Worm (Caenorhabditis elegans) whole organism, mixed stage, embryonic: ENCODE measurements around the gene set-15.

Experiments used
- M03D4.4 ChIP-seq: sonication (generic microtip); optimal IDR thresholded peaks from 2 replicates; lab custom pipeline; 2017; ENCODE audit warnings: mild to moderate bottlenecking, missing genetic modification characterization, missing compliant biosample characterization
- bed-3 ChIP-seq: fragments of 200-800 bp; sonication (Bioruptor generic); optimal IDR thresholded peaks from 3 replicates; lab custom pipeline; 2018; ENCODE audit warnings: mild to moderate bottlenecking, missing genetic modification characterization, moderate library complexity, missing compliant biosample characterization
- blmp-1 ChIP-seq: fragments of 150-350 bp; optimal IDR thresholded peaks from 2 replicates; lab custom pipeline; 2014; ENCODE audit warnings: missing biosample characterization, missing genetic modification characterization
- ceh-39 ChIP-seq: fragments of 150-350 bp; optimal IDR thresholded peaks from 2 replicates; lab custom pipeline; 2014; ENCODE audit warnings: missing biosample characterization, missing genetic modification characterization
- ceh-43 ChIP-seq: fragments of 200-800 bp; sonication (Bioruptor generic); optimal IDR thresholded peaks from 2 replicates; lab custom pipeline; 2018; ENCODE audit warnings: mild to moderate bottlenecking, missing genetic modification characterization, moderate library complexity, missing compliant biosample characterization
- ceh-83 ChIP-seq: fragments of 200-800 bp; sonication (Bioruptor generic); optimal IDR thresholded peaks from 2 replicates; lab custom pipeline; 2018; ENCODE audit warnings: mild to moderate bottlenecking, missing genetic modification characterization, missing compliant biosample characterization
- ces-1 ChIP-seq: fragments of 150-350 bp; optimal IDR thresholded peaks from 2 replicates; lab custom pipeline; 2014; ENCODE audit warnings: missing biosample characterization, missing genetic modification reagents, missing genetic modification characterization
- cnd-1 ChIP-seq: fragments of 200-800 bp; sonication (Bioruptor generic); optimal IDR thresholded peaks from 2 replicates; lab custom pipeline; 2018; ENCODE audit warnings: mild to moderate bottlenecking, missing genetic modification characterization, missing compliant biosample characterization
- drap-1 ChIP-seq: fragments of 200-800 bp; sonication (Bioruptor generic); optimal IDR thresholded peaks from 3 replicates; lab custom pipeline; 2018; ENCODE audit warnings: mild to moderate bottlenecking, missing genetic modification characterization, missing compliant biosample characterization
- elt-1 ChIP-seq: sonication (generic microtip); optimal IDR thresholded peaks from 2 replicates; lab custom pipeline; 2017; ENCODE audit warnings: missing genetic modification characterization, mild to moderate bottlenecking, missing compliant biosample characterization, antibody characterized with exemption, moderate library complexity, borderline replicate concordance; ENCODE audit not compliant: insufficient read depth
- elt-3 ChIP-seq: fragments of 150-350 bp; optimal IDR thresholded peaks from 2 replicates; lab custom pipeline; 2014; ENCODE audit warnings: missing biosample characterization, missing genetic modification characterization
- flh-1 ChIP-seq: fragments of 200-800 bp; sonication (Bioruptor generic); optimal IDR thresholded peaks from 2 replicates; lab custom pipeline; 2018; ENCODE audit warnings: mild to moderate bottlenecking, missing genetic modification characterization, moderate library complexity, missing compliant biosample characterization
- ham-2 ChIP-seq: fragments of 200-800 bp; sonication (Bioruptor generic); optimal IDR thresholded peaks from 2 replicates; lab custom pipeline; 2018; ENCODE audit warnings: mild to moderate bottlenecking, missing genetic modification characterization, missing compliant biosample characterization
- lin-13 ChIP-seq: fragments of 150-350 bp; optimal IDR thresholded peaks from 2 replicates; lab custom pipeline; 2014; ENCODE audit warnings: missing biosample characterization, missing genetic modification characterization
- lin-32 ChIP-seq: fragments of 200-800 bp; sonication (Bioruptor generic); optimal IDR thresholded peaks from 2 replicates; lab custom pipeline; 2018; ENCODE audit warnings: mild to moderate bottlenecking, missing genetic modification characterization, missing compliant biosample characterization
- lsy-2 ChIP-seq: fragments of 150-350 bp; optimal IDR thresholded peaks from 2 replicates; lab custom pipeline; 2014; ENCODE audit warnings: missing biosample characterization, missing genetic modification characterization
- mab-5 ChIP-seq: fragments of 150-350 bp; optimal IDR thresholded peaks from 2 replicates; lab custom pipeline; 2014; ENCODE audit warnings: missing biosample characterization, missing genetic modification characterization
- mep-1 ChIP-seq: fragments of 150-350 bp; optimal IDR thresholded peaks from 2 replicates; lab custom pipeline; 2017; ENCODE audit warnings: missing biosample characterization, missing genetic modification reagents, missing genetic modification characterization, inconsistent platforms
- mls-2 ChIP-seq: sonication (generic microtip); optimal IDR thresholded peaks from 2 replicates; lab custom pipeline; 2016; ENCODE audit warnings: mild to moderate bottlenecking, missing genetic modification characterization, moderate library complexity, missing compliant biosample characterization
- nhr-12 ChIP-seq: fragments of 150-350 bp; optimal IDR thresholded peaks from 2 replicates; lab custom pipeline; 2014; ENCODE audit warnings: missing biosample characterization, missing genetic modification characterization
- nhr-2 ChIP-seq: fragments of 150-350 bp; optimal IDR thresholded peaks from 2 replicates; lab custom pipeline; 2014; ENCODE audit warnings: missing biosample characterization, missing genetic modification characterization
- nhr-237 ChIP-seq: fragments of 150-350 bp; optimal IDR thresholded peaks from 2 replicates; lab custom pipeline; 2014; ENCODE audit warnings: missing biosample characterization, missing genetic modification characterization
- nhr-28 ChIP-seq: fragments of 150-350 bp; optimal IDR thresholded peaks from 2 replicates; lab custom pipeline; 2014; ENCODE audit warnings: missing biosample characterization, missing genetic modification characterization
- nhr-76 ChIP-seq: sonication (generic microtip); optimal IDR thresholded peaks from 2 replicates; lab custom pipeline; 2017; ENCODE audit warnings: missing biosample characterization, missing genetic modification characterization
- pha-4 ChIP-seq: fragments of 150-350 bp; optimal IDR thresholded peaks from 2 replicates; lab custom pipeline; 2018; ENCODE audit warnings: missing biosample characterization, missing genetic modification reagents, missing genetic modification characterization
- snpc-4 ChIP-seq: fragments of 150-350 bp; optimal IDR thresholded peaks from 2 replicates; lab custom pipeline; 2014; ENCODE audit warnings: missing biosample characterization, missing genetic modification characterization
- sptf-1 ChIP-seq: sonication (generic microtip); optimal IDR thresholded peaks from 2 replicates; lab custom pipeline; 2017; ENCODE audit warnings: mild to moderate bottlenecking, missing genetic modification characterization, moderate library complexity, missing compliant biosample characterization
- tbx-8 ChIP-seq: fragments of 200-800 bp; sonication (Bioruptor generic); optimal IDR thresholded peaks from 2 replicates; lab custom pipeline; 2018; ENCODE audit warnings: mild to moderate bottlenecking, missing genetic modification characterization, moderate library complexity, missing compliant biosample characterization
- unc-120 ChIP-seq: sonication (generic microtip); optimal IDR thresholded peaks from 2 replicates; lab custom pipeline; 2017; ENCODE audit warnings: missing genetic modification characterization, missing compliant biosample characterization; ENCODE audit not compliant: poor library complexity, severe bottlenecking
- unc-62 ChIP-seq: fragments of 150-350 bp; optimal IDR thresholded peaks from 2 replicates; lab custom pipeline; 2014; ENCODE audit warnings: missing biosample characterization, missing genetic modification reagents, missing genetic modification characterization
- zip-8 ChIP-seq: fragments of 150-350 bp; optimal IDR thresholded peaks from 2 replicates; lab custom pipeline; 2014; ENCODE audit warnings: missing biosample characterization, missing genetic modification characterization
- ztf-11 ChIP-seq: fragments of 150-350 bp; optimal IDR thresholded peaks from 2 replicates; lab custom pipeline; 2014; ENCODE audit warnings: missing biosample characterization, missing genetic modification characterization

The set-15 gene

DNA sequence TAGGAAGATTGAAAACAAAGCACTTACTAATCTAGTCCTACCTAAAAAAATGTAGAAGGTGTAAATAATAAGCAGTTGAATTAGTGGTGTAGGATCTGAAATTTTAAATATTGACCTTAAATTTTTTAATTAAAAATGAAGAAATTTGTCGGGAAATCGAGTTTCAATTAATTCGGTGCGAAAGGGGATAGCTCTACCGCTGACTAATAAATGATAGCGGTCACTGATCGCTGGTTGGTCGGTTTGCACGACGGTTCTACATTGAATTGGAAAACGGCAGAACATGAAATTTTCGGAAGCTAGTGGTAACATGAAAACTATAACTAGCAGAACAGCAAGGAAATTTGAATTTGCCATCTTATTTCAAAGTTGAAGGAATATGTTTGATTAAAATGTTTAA is at the start of gene set-15:
TSS of gene set-15 (minus strand) at position 101 of the 400 bp plus-strand sequence.
- TF ChIP-seq mls-2 (tag; lab: Kevin White, UChicago) = no peak
- no peak for TF ChIP-seq ceh-39 (tag; lab: Kevin White, UChicago)
- TF ChIP-seq ceh-43 (GFP tag; lab: Kevin White, UChicago) = no peak
- TF ChIP-seq pha-4 (tag; lab: Kevin White, UChicago) = no peak
- TF ChIP-seq nhr-28 (tag; lab: Kevin White, UChicago) = no peak
- no peak for TF ChIP-seq ces-1
- no peak for TF ChIP-seq ham-2 (GFP tag; lab: Kevin White, UChicago)
- TF ChIP-seq ceh-83 = no peak
- TF ChIP-seq elt-3 (tag; lab: Kevin White, UChicago) = no peak
- TF ChIP-seq M03D4.4 (tag; lab: Kevin White, UChicago) = no peak
- TF ChIP-seq blmp-1 (tag; lab: Kevin White, UChicago) = no peak
- TF ChIP-seq sptf-1 (tag; lab: Kevin White, UChicago) = no peak
- no peak for TF ChIP-seq zip-8

DNA sequence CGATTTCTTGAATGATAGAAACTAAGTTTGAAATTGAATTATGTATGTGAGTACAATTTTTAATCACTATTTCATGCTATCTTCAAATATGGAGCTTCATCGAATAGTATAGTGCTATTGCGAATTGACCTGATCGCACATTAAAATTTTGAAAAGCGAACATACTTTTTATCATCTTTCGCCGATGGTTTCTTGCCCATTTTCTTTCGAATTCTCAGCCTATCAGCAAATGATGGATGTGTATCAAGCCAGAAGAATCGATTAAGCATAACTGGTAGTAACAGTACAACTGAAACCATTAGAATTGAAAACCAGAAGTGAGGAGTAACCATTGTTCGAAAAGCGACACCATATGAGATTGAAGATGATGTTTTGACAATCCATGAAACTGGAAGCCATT is 49.6 kb upstream of the set-15 start:
- no peak for TF ChIP-seq lsy-2
- TF ChIP-seq nhr-28 (tag; lab: Kevin White, UChicago) = no peak
- TF ChIP-seq pha-4 (tag; lab: Kevin White, UChicago) = no peak
- no peak for TF ChIP-seq elt-3 (tag; lab: Kevin White, UChicago)
- no peak for TF ChIP-seq elt-1 (tag; lab: Kevin White, UChicago)
- TF ChIP-seq mab-5 (tag; lab: Kevin White, UChicago) = no peak
- no peak for TF ChIP-seq nhr-76 (tag; lab: Kevin White, UChicago)
- no peak for TF ChIP-seq lin-32 (GFP tag; lab: Kevin White, UChicago)
- TF ChIP-seq nhr-237 = no peak
- no peak for TF ChIP-seq blmp-1 (tag; lab: Kevin White, UChicago)
- TF ChIP-seq mls-2 (tag; lab: Kevin White, UChicago) = no peak
- TF ChIP-seq unc-62 (GFP tag; lab: Kevin White, UChicago) = no peak

DNA sequence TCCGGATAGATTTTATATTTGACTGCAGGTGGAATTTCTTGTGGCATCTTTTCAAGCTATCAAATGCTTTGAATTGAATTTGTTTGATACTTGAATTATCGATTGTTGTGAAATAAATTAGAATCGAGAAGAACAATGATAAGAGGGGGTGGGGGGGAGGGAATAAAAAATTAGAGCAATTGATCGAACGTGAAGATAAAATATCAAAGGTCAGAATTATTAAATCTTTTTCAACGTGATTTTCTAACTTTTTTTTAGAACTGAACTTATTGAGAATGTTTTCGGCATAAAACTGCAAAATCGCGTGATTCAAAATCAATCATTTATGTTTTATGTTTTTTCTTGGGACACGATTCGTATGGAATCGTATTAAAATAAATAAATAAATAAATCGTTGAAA is 47.2 kb upstream of the set-15 start, which contains the start of gene mpz-4:
TSS of gene mpz-4 (minus strand) at position 101 of the 400 bp plus-strand sequence.
- TF ChIP-seq lin-13 (tag; lab: Kevin White, UChicago) (no peak), mab-5 (tag; lab: Kevin White, UChicago) (no peak), sptf-1 (tag; lab: Kevin White, UChicago) (no peak), mls-2 (tag; lab: Kevin White, UChicago) (no peak)

DNA sequence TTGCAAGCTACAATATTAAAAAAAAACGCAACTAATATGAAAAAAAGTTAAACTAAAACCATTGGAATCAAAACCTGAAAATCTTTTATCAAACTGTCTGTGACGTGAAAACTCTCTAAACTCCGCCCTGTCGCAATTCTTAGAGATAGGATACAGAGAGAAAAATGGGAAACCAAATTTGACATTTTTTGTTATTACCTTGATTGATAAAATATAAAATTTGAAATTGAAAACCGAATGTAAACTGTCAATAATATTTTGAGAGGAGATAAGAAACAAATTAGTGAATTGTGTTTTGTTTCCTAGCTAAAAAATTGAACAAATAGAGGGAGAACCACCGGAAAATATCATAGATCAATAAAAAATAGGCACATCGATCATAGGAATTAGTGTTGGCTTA is 41.8 kb upstream of the set-15 start:
- TF ChIP-seq nhr-28 (tag; lab: Kevin White, UChicago) = no peak
- TF ChIP-seq ceh-43 (GFP tag; lab: Kevin White, UChicago) = no peak
- TF ChIP-seq lin-13 (tag; lab: Kevin White, UChicago) = no peak
- no peak for TF ChIP-seq elt-3 (tag; lab: Kevin White, UChicago)
- no peak for TF ChIP-seq ham-2 (GFP tag; lab: Kevin White, UChicago)
- TF ChIP-seq snpc-4 (tag; lab: Kevin White, UChicago) = no peak
- no peak for TF ChIP-seq ceh-39 (tag; lab: Kevin White, UChicago)
- TF ChIP-seq nhr-76 (tag; lab: Kevin White, UChicago) = no peak
- no peak for TF ChIP-seq mep-1 (tag; lab: Kevin White, UChicago)
- TF ChIP-seq unc-120 (tag; lab: Kevin White, UChicago) = no peak
- no peak for TF ChIP-seq ceh-83
- no peak for TF ChIP-seq nhr-12 (tag; lab: Kevin White, UChicago)
- TF ChIP-seq elt-1 (tag; lab: Kevin White, UChicago) = no peak
- no peak for TF ChIP-seq ces-1
- no peak for TF ChIP-seq flh-1 (GFP tag; lab: Kevin White, UChicago)
- no peak for TF ChIP-seq cnd-1 (tag; lab: Kevin White, UChicago)
- no peak for TF ChIP-seq nhr-237
- no peak for TF ChIP-seq mab-5 (tag; lab: Kevin White, UChicago)

DNA sequence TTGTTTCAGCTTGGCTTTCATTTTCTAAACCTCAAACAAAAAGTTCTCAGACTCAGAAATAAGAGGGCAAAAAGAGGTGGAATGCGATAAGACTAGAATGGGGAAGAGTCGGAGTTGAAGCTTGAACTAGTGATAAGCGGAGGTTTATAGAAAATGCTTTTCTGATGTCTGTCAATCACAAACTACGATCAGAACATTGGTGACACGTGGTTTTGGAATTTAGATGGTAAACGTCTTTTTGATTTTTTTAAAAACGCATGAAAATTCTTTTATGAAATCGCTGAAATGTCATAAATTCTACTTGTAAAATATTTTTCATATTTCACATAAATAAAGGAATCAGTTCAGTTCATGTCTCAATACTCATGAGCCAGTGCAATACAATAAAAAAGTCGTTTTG is 41.0 kb upstream of the set-15 start, which contains the start of gene H06H21.8:
TSS of gene H06H21.8 (minus strand) at position 78 of the 400 bp plus-strand sequence.
- TF ChIP-seq zip-8 = no peak

DNA sequence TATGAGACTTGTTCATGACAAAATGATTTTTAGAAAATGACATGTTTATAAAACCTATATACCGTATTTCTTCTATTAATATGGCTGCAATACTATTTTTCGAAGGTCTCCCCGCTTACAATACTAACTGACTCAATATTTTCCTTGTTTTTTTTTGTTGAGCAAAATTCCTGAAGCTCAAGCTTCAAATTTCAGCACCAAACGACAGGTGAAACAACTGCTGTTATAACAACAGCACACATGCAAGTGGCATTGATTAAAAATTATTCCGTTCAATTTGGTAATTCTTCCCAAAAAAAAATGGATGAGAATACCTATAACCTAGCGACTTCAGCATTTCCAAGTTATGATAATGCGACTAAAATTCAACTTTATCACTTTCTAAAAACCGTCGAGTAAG is 34.2 kb upstream of the set-15 start, which contains the start of gene srw-94:
TSS of gene srw-94 (plus strand) at position 301 of the 400 bp plus-strand sequence.
- no peak for TF ChIP-seq lin-32 (GFP tag; lab: Kevin White, UChicago)
- TF ChIP-seq ceh-43 (GFP tag; lab: Kevin White, UChicago) = no peak
- TF ChIP-seq nhr-12 (tag; lab: Kevin White, UChicago) = no peak
- TF ChIP-seq mep-1 (tag; lab: Kevin White, UChicago) = no peak
- no peak for TF ChIP-seq tbx-8
- TF ChIP-seq nhr-2 (tag; lab: Kevin White, UChicago) = no peak
- no peak for TF ChIP-seq unc-120 (tag; lab: Kevin White, UChicago)
- TF ChIP-seq nhr-237 = no peak
- TF ChIP-seq zip-8 = no peak
- no peak for TF ChIP-seq lsy-2
- TF ChIP-seq drap-1 (GFP tag; lab: Kevin White, UChicago) = no peak
- TF ChIP-seq cnd-1 (tag; lab: Kevin White, UChicago) = no peak
- no peak for TF ChIP-seq pha-4 (tag; lab: Kevin White, UChicago)
- no peak for TF ChIP-seq mls-2 (tag; lab: Kevin White, UChicago)
- no peak for TF ChIP-seq lin-13 (tag; lab: Kevin White, UChicago)
- no peak for TF ChIP-seq ztf-11
- TF ChIP-seq bed-3 (GFP tag; lab: Kevin White, UChicago) = no peak
- TF ChIP-seq mab-5 (tag; lab: Kevin White, UChicago) = no peak
- TF ChIP-seq, all 35 proteins: peak for 0
